Fruit fly (Drosophila melanogaster): ENCODE results near the gene DopEcR.

DopEcR gene

dm6 chr3L:4353657-4354075, 26.5 kb downstream of the DopEcR start (continued):
- peak in 1 of 2 experiments; percentile 29 for TF ChIP-seq ss (GFP tag; optimal IDR thresholded peaks at IDR 0.05)
- TF ChIP-seq topi (GFP tag; optimal IDR thresholded peaks at IDR 0.05) = no peak
- TF ChIP-seq CG8632 (GFP tag; optimal IDR thresholded peaks at IDR 0.05) = peak; percentile 43
- peak; percentile 6 for TF ChIP-seq CG1621 (tag; optimal IDR thresholded peaks at IDR 0.05)
- TF ChIP-seq lz (GFP tag; optimal IDR thresholded peaks at IDR 0.05) = peak; percentile 38
- TF ChIP-seq salr (GFP tag; optimal IDR thresholded peaks at IDR 0.05) = no peak
- TF ChIP-seq CG31627 (GFP tag; optimal IDR thresholded peaks at IDR 0.05) = no peak
- no peak for TF ChIP-seq Ets21C (GFP tag; optimal IDR thresholded peaks at IDR 0.05)
- TF ChIP-seq Hr4 (GFP tag; optimal IDR thresholded peaks at IDR 0.05) = no peak
- TF ChIP-seq Ets96B (tag; optimal IDR thresholded peaks at IDR 0.05) = peak; percentile 23
- peak; percentile 34 for TF ChIP-seq OdsH (GFP tag; optimal IDR thresholded peaks at IDR 0.05)
- TF ChIP-seq net (GFP tag; optimal IDR thresholded peaks at IDR 0.05) = no peak
- TF ChIP-seq CG34406 (GFP tag; optimal IDR thresholded peaks at IDR 0.05) = peak; percentile 19
- peak; percentile 22 for TF ChIP-seq Sox102F (GFP tag; optimal IDR thresholded peaks at IDR 0.05)
- no peak for TF ChIP-seq CG8319 (GFP tag; optimal IDR thresholded peaks at IDR 0.05)
- no peak for TF ChIP-seq CG6854 (GFP tag; optimal IDR thresholded peaks at IDR 0.05)
- peak; percentile 61 for TF ChIP-seq esn (GFP tag; optimal IDR thresholded peaks at IDR 0.05)
- peak; percentile 72 for TF ChIP-seq Eip78C (GFP tag)
- no peak for TF ChIP-seq pdm3 (GFP tag; optimal IDR thresholded peaks at IDR 0.05)
- TF ChIP-seq fd85E (GFP tag; optimal IDR thresholded peaks at IDR 0.05) = no peak
- peak; percentile 52 for TF ChIP-seq vri (GFP tag; optimal IDR thresholded peaks at IDR 0.05)
- no peak for TF ChIP-seq dac (GFP tag; optimal IDR thresholded peaks at IDR 0.05)
- TF ChIP-seq CG6792 (GFP tag; optimal IDR thresholded peaks at IDR 0.05) = peak; percentile 33
- TF ChIP-seq Lpt (GFP tag; optimal IDR thresholded peaks at IDR 0.05) = no peak
- no peak for TF ChIP-seq Blimp-1 (GFP tag; optimal IDR thresholded peaks at IDR 0.05)
- peak; percentile 1 for TF ChIP-seq CG6808 (GFP tag; optimal IDR thresholded peaks at IDR 0.05)
- no peak for TF ChIP-seq Gug (GFP tag; IDR thresholded peaks at IDR 0.05)
- peak; percentile 28 for TF ChIP-seq acj6 (GFP tag; optimal IDR thresholded peaks at IDR 0.05)
- TF ChIP-seq CG3032 (tag; optimal IDR thresholded peaks at IDR 0.05) = peak; percentile 46
- TF ChIP-seq Eip93F (GFP tag; optimal IDR thresholded peaks at IDR 0.05) = no peak
- no peak for TF ChIP-seq CG11294 (GFP tag; IDR thresholded peaks at IDR 0.05)
- peak; percentile 67 for TF ChIP-seq CG10631 (GFP tag; optimal IDR thresholded peaks at IDR 0.05)
- TF ChIP-seq CG6276 (GFP tag; optimal IDR thresholded peaks at IDR 0.05) = no peak

- TF ChIP-seq svp (GFP tag) (peak; percentile 63), Eip78C (GFP tag) (no peak), Ets96B (tag; optimal IDR thresholded peaks at IDR 0.05) (no peak)
Observed at dm6 chr3L:4352649-4353048, 27.5 kb downstream of the DopEcR start.

- peak; percentile 92 for TF ChIP-seq dsx (GFP tag; optimal IDR thresholded peaks at IDR 0.05; ENCODE audit: poor library complexity, severe bottlenecking)
- 0 out of 2 replicates have a peak, but pooled peaks have one; percentile 1 for TF ChIP-seq Gug (GFP tag; IDR thresholded peaks at IDR 0.05)
- no peak for TF ChIP-seq CG34406 (GFP tag; optimal IDR thresholded peaks at IDR 0.05)
Observed at dm6 chr3L:4352009-4352408, 28.2 kb downstream of the DopEcR start.

- peak in 1 of 2 experiments; percentile 34 for TF ChIP-seq ss (GFP tag; optimal IDR thresholded peaks at IDR 0.05)
- TF ChIP-seq CG16779 (tag; optimal IDR thresholded peaks at IDR 0.05) = no peak
- TF ChIP-seq acj6 (GFP tag; optimal IDR thresholded peaks at IDR 0.05) = no peak
- TF ChIP-seq CG6163 (GFP tag; IDR thresholded peaks at IDR 0.05) = 0 out of 3 replicates have a peak, but pooled peaks have one; percentile 35
- TF ChIP-seq CG34406 (GFP tag; optimal IDR thresholded peaks at IDR 0.05) = no peak
- no peak for TF ChIP-seq CG4318 (GFP tag; optimal IDR thresholded peaks at IDR 0.05)
- no peak for TF ChIP-seq topi (GFP tag; optimal IDR thresholded peaks at IDR 0.05)
- TF ChIP-seq CG1621 (tag; optimal IDR thresholded peaks at IDR 0.05) = peak; percentile 60
- no peak for TF ChIP-seq net (GFP tag; optimal IDR thresholded peaks at IDR 0.05)
- TF ChIP-seq esn (GFP tag; optimal IDR thresholded peaks at IDR 0.05) = no peak
- peak; percentile 78 for TF ChIP-seq dsx (GFP tag; optimal IDR thresholded peaks at IDR 0.05; ENCODE audit: poor library complexity, severe bottlenecking)
- TF ChIP-seq Met (GFP tag; optimal IDR thresholded peaks at IDR 0.05) = no peak
- no peak for TF ChIP-seq Hr38 (GFP tag; optimal IDR thresholded peaks at IDR 0.05)
- no peak for TF ChIP-seq CG11902 (GFP tag; optimal IDR thresholded peaks at IDR 0.05)
- no peak for TF ChIP-seq CG7368 (GFP tag; optimal IDR thresholded peaks at IDR 0.05)
- TF ChIP-seq Sox15 (GFP tag; optimal IDR thresholded peaks at IDR 0.05) = no peak
- no peak for TF ChIP-seq fkh (GFP tag; optimal IDR thresholded peaks at IDR 0.05)
Observed at dm6 chr3L:4349314-4349713, 30.9 kb downstream of the DopEcR start.

All from whole organism, prepupa.